Fruit fly (Drosophila melanogaster) whole organism, embryonic: ENCODE measurements around the gene eIF2alpha.

Experiments used
- Abd-B ChIP-seq: fragments of 200-800 bp; sonication (Bioruptor generic); optimal IDR thresholded peaks from 2 replicates; lab custom pipeline; 2018; ENCODE audit warnings: missing biosample characterization, mild to moderate bottlenecking, missing genetic modification characterization, moderate library complexity
- Asciz ChIP-seq: fragments of 200-800 bp; sonication (Bioruptor generic); optimal IDR thresholded peaks from 2 replicates; lab custom pipeline; 2017; ENCODE audit warnings: missing biosample characterization, mild to moderate bottlenecking, missing genetic modification characterization, missing genetic modification reagents
- BEAF-32 ChIP-seq: fragments of 200-800 bp; sonication (Bioruptor generic); optimal IDR thresholded peaks from 3 replicates; lab custom pipeline; 2017; ENCODE audit warnings: missing biosample characterization, missing genetic modification characterization, mild to moderate bottlenecking, moderate library complexity, missing genetic modification reagents
- CG10209 ChIP-seq: fragments of 200-800 bp; sonication (Bioruptor generic); optimal IDR thresholded peaks from 3 replicates; lab custom pipeline; 2017; ENCODE audit warnings: missing biosample characterization, mild to moderate bottlenecking, missing genetic modification characterization, missing genetic modification reagents
- CG10565 ChIP-seq: fragments of 200-800 bp; sonication (Bioruptor generic); optimal IDR thresholded peaks from 3 replicates; lab custom pipeline; 2016; ENCODE audit warnings: missing biosample characterization, mild to moderate bottlenecking, missing genetic modification characterization
- CG12942 ChIP-seq: fragments of 200-800 bp; sonication (Bioruptor generic); optimal IDR thresholded peaks from 3 replicates; lab custom pipeline; 2016; ENCODE audit warnings: missing biosample characterization, missing genetic modification characterization
- CG13123 ChIP-seq: fragments of 200-800 bp; sonication (Bioruptor generic); optimal IDR thresholded peaks from 2 replicates; lab custom pipeline; 2016; ENCODE audit warnings: missing biosample characterization, missing genetic modification characterization
- CG13424 ChIP-seq: fragments of 200-800 bp; sonication (Bioruptor generic); optimal IDR thresholded peaks from 2 replicates; lab custom pipeline; 2019; ENCODE audit warnings: missing biosample characterization, mild to moderate bottlenecking, missing genetic modification characterization, moderate library complexity
- CG15514 ChIP-seq: fragments of 200-800 bp; sonication (Bioruptor generic); optimal IDR thresholded peaks from 3 replicates; lab custom pipeline; 2017; ENCODE audit warnings: missing biosample characterization, missing genetic modification characterization, mild to moderate bottlenecking, moderate library complexity, missing genetic modification reagents
- CG1603 ChIP-seq: fragments of 200-800 bp; sonication (Bioruptor generic); optimal IDR thresholded peaks from 2 replicates; lab custom pipeline; 2019; ENCODE audit warnings: missing biosample characterization, mild to moderate bottlenecking, missing genetic modification characterization, moderate library complexity
- CG17829 ChIP-seq: fragments of 200-800 bp; optimal IDR thresholded peaks from 2 replicates; lab custom pipeline; 2019; ENCODE audit warnings: missing biosample characterization, mild to moderate bottlenecking, missing genetic modification characterization, moderate library complexity
- CG2120 ChIP-seq: fragments of 200-800 bp; sonication (Bioruptor generic); optimal IDR thresholded peaks from 3 replicates; lab custom pipeline; 2016; ENCODE audit warnings: missing biosample characterization, missing genetic modification characterization
- CG34224 ChIP-seq: fragments of 200-800 bp; sonication (Bioruptor generic); IDR thresholded peaks from 3 replicates; pipeline ENCODE4 v1.3.6; 2022; ENCODE audit warnings: missing biosample characterization, missing genetic modification characterization; ENCODE audit not compliant: partially characterized antibody
- CG5180 ChIP-seq: fragments of 200-800 bp; sonication (Bioruptor generic); optimal IDR thresholded peaks from 3 replicates; lab custom pipeline; 2017; ENCODE audit warnings: missing biosample characterization, missing genetic modification characterization, mild to moderate bottlenecking, moderate library complexity, missing genetic modification reagents
- CG8290 ChIP-seq, 3 experiments: fragments of 200-800 bp; sonication (Bioruptor generic); optimal IDR thresholded peaks; 2 replicates each; lab custom pipeline; 2016 to 2019; ENCODE audit warnings: missing biosample characterization in 3 of 3, missing genetic modification characterization in 3 of 3, mild to moderate bottlenecking in 2 of 3, moderate library complexity in 1 of 3
- CG8924 ChIP-seq: fragments of 200-800 bp; optimal IDR thresholded peaks from 3 replicates; lab custom pipeline; 2019; ENCODE audit warnings: missing biosample characterization, mild to moderate bottlenecking, missing genetic modification characterization, moderate library complexity
- CG9609 ChIP-seq: fragments of 200-800 bp; sonication (Bioruptor generic); optimal IDR thresholded peaks from 3 replicates; lab custom pipeline; 2016; ENCODE audit warnings: missing biosample characterization, missing genetic modification characterization
- CG9727 ChIP-seq: fragments of 200-800 bp; sonication (Bioruptor generic); optimal IDR thresholded peaks from 3 replicates; lab custom pipeline; 2017; ENCODE audit warnings: missing biosample characterization, mild to moderate bottlenecking, missing genetic modification characterization
- Dp ChIP-seq: fragments of 200-800 bp; sonication (Bioruptor generic); optimal IDR thresholded peaks from 2 replicates; lab custom pipeline; 2018; ENCODE audit warnings: missing biosample characterization, mild to moderate bottlenecking, missing genetic modification characterization, moderate library complexity
- Ets97D ChIP-seq: fragments of 200-800 bp; sonication (Bioruptor generic); optimal IDR thresholded peaks from 3 replicates; lab custom pipeline; 2016; ENCODE audit warnings: missing biosample characterization, missing genetic modification characterization
- H2.0 ChIP-seq: fragments of 200-800 bp; sonication (Bioruptor generic); IDR thresholded peaks from 2 replicates; pipeline ENCODE4 v1.3.6; 2022; ENCODE audit warnings: missing biosample characterization, missing genetic modification characterization
- HLH4C ChIP-seq: fragments of 200-800 bp; sonication (Bioruptor generic); IDR thresholded peaks from 3 replicates; pipeline ENCODE4 v1.3.6; 2022; ENCODE audit warnings: missing biosample characterization, missing genetic modification characterization; ENCODE audit not compliant: partially characterized antibody
- Hey ChIP-seq: fragments of 200-800 bp; sonication (Bioruptor generic); optimal IDR thresholded peaks from 3 replicates; lab custom pipeline; 2018; ENCODE audit warnings: missing biosample characterization, mild to moderate bottlenecking, missing genetic modification characterization
- Hr51 ChIP-seq, 2 experiments: fragments of 200-800 bp; sonication (Bioruptor generic); optimal IDR thresholded peaks; 2 replicates in 1 of 2; 3 replicates in 1 of 2; lab custom pipeline; 2016 to 2018; ENCODE audit warnings: missing biosample characterization in 2 of 2, missing genetic modification characterization in 2 of 2, mild to moderate bottlenecking in 1 of 2, moderate library complexity in 1 of 2
- MBD-R2 ChIP-seq: fragments of 200-800 bp; sonication (Bioruptor generic); IDR thresholded peaks from 2 replicates; pipeline ENCODE4 v1.3.6; 2022; ENCODE audit warnings: missing biosample characterization, missing genetic modification characterization
- MESR4 ChIP-seq: fragments of 200-800 bp; sonication (Bioruptor generic); optimal IDR thresholded peaks from 2 replicates; lab custom pipeline; 2018; ENCODE audit warnings: missing biosample characterization, mild to moderate bottlenecking, missing genetic modification characterization, moderate library complexity
- Max ChIP-seq: fragments of 200-800 bp; sonication (Bioruptor generic); optimal IDR thresholded peaks from 2 replicates; lab custom pipeline; 2016; ENCODE audit warnings: missing biosample characterization, mild to moderate bottlenecking, missing genetic modification characterization
- Mes4 ChIP-seq: fragments of 200-800 bp; sonication (Bioruptor generic); optimal IDR thresholded peaks from 2 replicates; lab custom pipeline; 2016; ENCODE audit warnings: missing biosample characterization, missing genetic modification characterization
- NC2β ChIP-seq: fragments of 200-800 bp; sonication (Bioruptor generic); optimal IDR thresholded peaks from 2 replicates; lab custom pipeline; 2016; ENCODE audit warnings: missing biosample characterization, missing genetic modification characterization
- Nf-YA ChIP-seq: fragments of 200-800 bp; sonication (Bioruptor generic); IDR thresholded peaks from 2 replicates; pipeline ENCODE4 v1.3.6; 2022; ENCODE audit warnings: missing biosample characterization, missing genetic modification characterization
- PHDP ChIP-seq: fragments of 200-800 bp; sonication (Bioruptor generic); optimal IDR thresholded peaks from 3 replicates; lab custom pipeline; 2018; ENCODE audit warnings: missing biosample characterization, mild to moderate bottlenecking, missing genetic modification characterization, moderate library complexity
- Scr ChIP-seq: fragments of 200-800 bp; sonication (Bioruptor generic); IDR thresholded peaks from 2 replicates; pipeline ENCODE4 v1.3.6; 2022; ENCODE audit warnings: missing biosample characterization, missing genetic modification characterization; ENCODE audit not compliant: partially characterized antibody
- Spps ChIP-seq: fragments of 200-800 bp; sonication (Bioruptor generic); optimal IDR thresholded peaks from 2 replicates; lab custom pipeline; 2018; ENCODE audit warnings: missing biosample characterization, mild to moderate bottlenecking, missing genetic modification characterization
- Usf ChIP-seq: fragments of 200-800 bp; sonication (Bioruptor generic); optimal IDR thresholded peaks from 2 replicates; lab custom pipeline; 2017; ENCODE audit warnings: missing genotype, missing biosample characterization, missing genetic modification characterization
- ash1 ChIP-seq: fragments of 200-800 bp; sonication (Bioruptor generic); optimal IDR thresholded peaks from 2 replicates; lab custom pipeline; 2018; ENCODE audit warnings: missing biosample characterization, mild to moderate bottlenecking, missing genetic modification characterization
- cg ChIP-seq: fragments of 200-800 bp; sonication (Bioruptor generic); optimal IDR thresholded peaks from 3 replicates; lab custom pipeline; 2019; ENCODE audit warnings: missing biosample characterization, mild to moderate bottlenecking, missing genetic modification characterization, moderate library complexity
- crol ChIP-seq: fragments of 200-800 bp; sonication (Bioruptor generic); IDR thresholded peaks from 2 replicates; pipeline ENCODE4 v1.3.6; 2022; ENCODE audit warnings: missing biosample characterization, missing genetic modification characterization
- disco-r ChIP-seq: fragments of 200-800 bp; sonication (Bioruptor generic); optimal IDR thresholded peaks from 2 replicates; lab custom pipeline; 2016; ENCODE audit warnings: missing biosample characterization, missing genetic modification characterization
- dpn ChIP-seq, 2 experiments: fragments of 200-800 bp; sonication (Bioruptor generic); optimal IDR thresholded peaks; 3 replicates each; lab custom pipeline; 2016; ENCODE audit warnings: missing biosample characterization in 2 of 2, missing genetic modification characterization in 2 of 2
- esg ChIP-seq: fragments of 200-800 bp; sonication (Bioruptor generic); conservative IDR thresholded peaks from 2 replicates; pipeline ENCODE4 v1.3.6; 2022; ENCODE audit warnings: missing biosample characterization, missing genetic modification characterization
- gfzf ChIP-seq: fragments of 200-800 bp; sonication (Bioruptor generic); optimal IDR thresholded peaks from 2 replicates; lab custom pipeline; 2016; ENCODE audit warnings: missing biosample characterization, mild to moderate bottlenecking, missing genetic modification characterization, moderate library complexity
- jigr1 ChIP-seq: fragments of 200-800 bp; sonication (Bioruptor generic); IDR thresholded peaks from 3 replicates; pipeline ENCODE4 v1.3.6; 2022; ENCODE audit warnings: missing biosample characterization, missing genetic modification characterization
- lola ChIP-seq, 3 experiments: fragments of >200 bp in 2 of 3; fragments of 200-800 bp in 1 of 3; sonication (Bioruptor generic) in 1 of 3; optimal IDR thresholded peaks; 2 replicates each; lab custom pipeline; 2017 to 2019; ENCODE audit warnings: missing biosample characterization in 3 of 3, missing genetic modification characterization in 3 of 3, mild to moderate bottlenecking in 1 of 3, moderate library complexity in 1 of 3
- pita ChIP-seq: fragments of 200-800 bp; sonication (Bioruptor generic); optimal IDR thresholded peaks from 2 replicates; lab custom pipeline; 2017; ENCODE audit warnings: missing biosample characterization, mild to moderate bottlenecking, missing genetic modification characterization
- trem ChIP-seq: fragments of 200-800 bp; optimal IDR thresholded peaks from 3 replicates; lab custom pipeline; 2019; ENCODE audit warnings: missing biosample characterization, mild to moderate bottlenecking, missing genetic modification characterization, moderate library complexity
- zen ChIP-seq: fragments of 200-800 bp; sonication (Bioruptor generic); optimal IDR thresholded peaks from 3 replicates; lab custom pipeline; 2018; ENCODE audit warnings: missing biosample characterization, mild to moderate bottlenecking, missing genetic modification characterization, moderate library complexity

The eIF2alpha gene

DNA sequence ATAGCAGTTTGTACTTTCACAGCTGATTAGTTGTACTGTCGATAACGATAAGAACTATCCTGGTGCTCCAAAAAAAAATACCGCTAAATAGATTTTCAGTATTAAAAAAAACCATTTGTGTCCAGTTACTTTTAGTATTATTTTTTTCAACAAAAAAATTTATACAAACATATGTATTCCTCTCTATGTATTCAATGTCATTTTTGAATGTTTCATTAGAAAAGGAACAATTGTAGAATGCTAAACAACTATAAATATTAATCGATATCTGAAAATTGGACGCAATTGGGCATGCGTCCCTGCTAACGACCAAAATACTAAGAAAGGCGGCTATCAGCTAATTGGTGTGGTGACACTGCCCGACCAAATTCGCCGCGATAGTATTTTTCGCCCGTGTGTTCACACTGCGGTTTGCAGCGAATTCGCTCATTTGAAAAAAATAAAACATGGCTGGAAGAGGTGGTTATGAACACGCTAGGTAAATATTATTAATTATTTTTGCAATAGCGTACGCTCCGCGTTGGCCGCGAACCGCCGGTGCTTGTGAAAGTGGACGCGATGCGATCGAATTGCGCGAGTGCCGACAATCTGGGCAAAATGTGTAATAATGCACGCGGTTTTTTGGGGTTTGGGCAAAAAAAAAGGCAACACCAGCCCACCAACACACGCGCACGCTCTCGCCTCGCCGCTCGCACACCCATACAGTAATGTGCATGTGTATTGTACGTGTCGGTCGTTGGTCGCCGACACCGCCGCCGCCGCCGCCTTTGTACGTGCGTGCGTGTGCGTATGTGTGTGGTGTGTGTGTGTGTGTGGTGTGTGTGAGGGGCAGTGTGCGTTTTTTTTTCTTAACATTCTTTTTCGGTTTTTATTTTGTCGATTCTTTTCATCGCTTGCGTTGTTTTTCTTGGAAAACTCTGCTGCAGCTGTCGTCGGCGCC is 1.7 kb upstream of the eIF2alpha start, which contains the start of the genes CG34015 and eIF4H1 (continued):
- TF ChIP-seq dpn (GFP tag; optimal IDR thresholded peaks at IDR 0.05; lab: Kevin White, UChicago) (no peak), crol (GFP tag; lab: Robert Waterston, UW) (peak; percentile 53; the same call in 1 of the 2 replicates), jigr1 (GFP tag; lab: Robert Waterston, UW) (no peak), lola (GFP tag; optimal IDR thresholded peaks at IDR 0.05; lab: Kevin White, UChicago) (peak in 1 of 3 experiments; percentile 33), Mes4 (GFP tag; lab: Kevin White, UChicago) (no peak), PHDP (tag; lab: Kevin White, UChicago) (no peak), pita (GFP tag; lab: Kevin White, UChicago) (peak; percentile 26), CG13424 (tag; lab: Kevin White, UChicago) (no peak), CG10565 (GFP tag; lab: Kevin White, UChicago) (no peak), CG12942 (GFP tag; lab: Kevin White, UChicago) (no peak), trem (tag; lab: Kevin White, UChicago) (peak; percentile 52), CG10209 (GFP tag; lab: Kevin White, UChicago) (no peak), CG5180 (GFP tag; lab: Kevin White, UChicago) (no peak), CG1603 (tag; lab: Kevin White, UChicago) (peak; percentile 12), cg (peak; percentile 99), CG2120 (GFP tag; lab: Kevin White, UChicago) (no peak), gfzf (GFP tag; lab: Kevin White, UChicago) (peak; percentile 72), Max (GFP tag; lab: Kevin White, UChicago) (peak; percentile 52), BEAF-32 (peak; percentile 85), Abd-B (GFP tag; lab: Kevin White, UChicago) (no peak), disco-r (GFP tag; lab: Kevin White, UChicago) (no peak), Hey (tag; lab: Kevin White, UChicago) (no peak), CG9609 (no peak), Asciz (GFP tag; lab: Kevin White, UChicago) (no peak), Nf-YA (GFP tag; lab: Robert Waterston, UW) (no peak), CG17829 (tag; lab: Kevin White, UChicago) (peak; percentile 21), CG9727 (GFP tag; lab: Kevin White, UChicago) (peak; percentile 8), CG13123 (GFP tag; lab: Kevin White, UChicago) (no peak), MBD-R2 (GFP tag; lab: Robert Waterston, UW) (peak; percentile 27; the same call in 1 of the 2 replicates), Hr51 (GFP tag; optimal IDR thresholded peaks at IDR 0.05; lab: Kevin White, UChicago) (no peak), CG15514 (GFP tag; lab: Kevin White, UChicago) (peak; percentile 40), Dp (GFP tag; lab: Kevin White, UChicago) (peak; percentile 48), HLH4C (GFP tag; lab: Robert Waterston, UW) (peak; percentile 49; the same call in 2 of the 3 replicates), CG34224 (GFP tag; lab: Robert Waterston, UW) (peak; percentile 22; the same call in 1 of the 3 replicates), CG8290 (GFP tag; optimal IDR thresholded peaks at IDR 0.05; lab: Kevin White, UChicago) (no peak), CG8290 (tag; optimal IDR thresholded peaks at IDR 0.05; lab: Kevin White, UChicago) (no peak), Usf (GFP tag; lab: Kevin White, UChicago) (no peak), NC2β (GFP tag; lab: Kevin White, UChicago) (peak; percentile 21), Ets97D (peak; percentile 69), ash1 (no peak), CG8924 (tag; lab: Kevin White, UChicago) (peak; percentile 6), MESR4 (GFP tag; lab: Kevin White, UChicago) (peak; percentile 87), Spps (no peak), zen (tag; lab: Kevin White, UChicago) (peak; percentile 32), Scr (GFP tag; lab: Robert Waterston, UW) (peak; percentile 65), H2.0 (GFP tag; lab: Robert Waterston, UW) (no peak), esg (no peak)
